Worm (Caenorhabditis elegans): ENCODE results near the gene math-25.

DNA sequence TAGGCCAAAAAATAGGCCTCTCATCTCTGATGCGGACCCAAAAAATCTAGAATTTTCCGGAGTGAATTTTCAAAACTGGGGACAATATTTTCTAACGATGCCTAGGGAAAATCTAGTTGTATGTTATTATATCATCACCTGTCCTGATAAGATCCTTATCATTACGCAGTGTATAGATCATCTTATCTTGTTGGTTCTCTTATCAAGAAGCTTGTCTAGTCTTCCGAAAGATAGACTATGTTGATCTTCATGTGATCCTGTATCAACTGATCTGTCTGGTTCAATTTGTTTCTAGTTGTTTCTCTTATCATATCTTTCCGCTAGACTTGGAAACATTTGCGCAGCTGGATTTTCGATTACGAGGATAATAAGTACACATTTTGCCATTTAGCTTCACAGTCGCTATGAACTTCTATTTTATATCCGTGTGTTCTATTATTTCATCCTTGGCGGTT, 45.0 kb upstream of the math-25 start, which contains the start of gene C52E2.3:
- TF ChIP-seq ama-1 (optimal IDR thresholded peaks at IDR 0.05) (no peak), B0310.2 (tag; optimal IDR thresholded peaks at IDR 0.05) (no peak), ceh-13 (GFP tag; optimal IDR thresholded peaks at IDR 0.05) (no peak), tbx-11 (GFP tag; IDR thresholded peaks at IDR 0.05) (no peak), pes-1 (GFP tag; IDR thresholded peaks at IDR 0.05) (no peak), hmg-4 (GFP tag; optimal IDR thresholded peaks at IDR 0.05) (no peak), scrt-1 (GFP tag; IDR thresholded peaks at IDR 0.05) (no peak)
